Fruit fly (Drosophila melanogaster) whole organism, pupa: ENCODE data around the gene GlcAT-S.

ENCODE experiments used
- CG10348 ChIP-seq: fragments of 200-800 bp; sonication (Bioruptor generic); IDR thresholded peaks from 2 replicates; pipeline ENCODE4 v1.3.6; 2022; ENCODE audit warnings: missing biosample characterization, missing genetic modification characterization
- CG12605 ChIP-seq: fragments of 200-800 bp; sonication (Bioruptor generic); IDR thresholded peaks from 2 replicates; pipeline ENCODE4 v1.3.6; 2022; ENCODE audit warnings: missing biosample characterization, missing genetic modification characterization
- CG13204 ChIP-seq: fragments of 200-800 bp; sonication (Bioruptor generic); optimal IDR thresholded peaks from 2 replicates; lab custom pipeline; 2018; ENCODE audit warnings: missing biosample characterization, mild to moderate bottlenecking, missing genetic modification characterization, moderate library complexity
- CG14655 ChIP-seq: fragments of 200-800 bp; sonication (Bioruptor generic); optimal IDR thresholded peaks from 3 replicates; lab custom pipeline; 2017; ENCODE audit warnings: mild to moderate bottlenecking, missing biosample characterization, missing genetic modification reagents, missing genetic modification characterization
- CG15710 ChIP-seq: fragments of 200-800 bp; sonication (Bioruptor generic); optimal IDR thresholded peaks from 2 replicates; lab custom pipeline; 2018; ENCODE audit warnings: missing biosample characterization, mild to moderate bottlenecking, missing genetic modification characterization, moderate library complexity
- CG17806 ChIP-seq: fragments of 200-800 bp; sonication (Bioruptor generic); optimal IDR thresholded peaks from 2 replicates; lab custom pipeline; 2018; ENCODE audit warnings: missing biosample characterization, mild to moderate bottlenecking, missing genetic modification characterization, moderate library complexity
- CG32121 ChIP-seq: fragments of 200-800 bp; sonication (Bioruptor generic); IDR thresholded peaks from 2 replicates; pipeline ENCODE4 v1.3.6; 2022; ENCODE audit warnings: missing biosample characterization, missing genetic modification characterization
- CG34367 ChIP-seq: fragments of 200-800 bp; sonication (Bioruptor generic); optimal IDR thresholded peaks from 2 replicates; lab custom pipeline; 2018; ENCODE audit warnings: missing biosample characterization, mild to moderate bottlenecking, missing genetic modification characterization
- CG4496 ChIP-seq: fragments of 200-800 bp; sonication (Bioruptor generic); IDR thresholded peaks from 3 replicates; pipeline ENCODE4 v1.3.6; 2022; ENCODE audit warnings: missing biosample characterization, missing genetic modification characterization
- CG8159 ChIP-seq: fragments of 200-800 bp; sonication (Bioruptor generic); optimal IDR thresholded peaks from 3 replicates; lab custom pipeline; 2018; ENCODE audit warnings: missing biosample characterization, mild to moderate bottlenecking, missing genetic modification characterization, moderate library complexity
- CG8301 ChIP-seq: fragments of 200-800 bp; sonication (Bioruptor generic); optimal IDR thresholded peaks from 2 replicates; lab custom pipeline; 2018; ENCODE audit warnings: missing biosample characterization, mild to moderate bottlenecking, missing genetic modification characterization
- CG9948 ChIP-seq: fragments of 200-800 bp; sonication (Bioruptor generic); optimal IDR thresholded peaks from 2 replicates; lab custom pipeline; 2018; ENCODE audit warnings: missing biosample characterization, mild to moderate bottlenecking, missing genetic modification characterization, moderate library complexity
- D1 ChIP-seq: fragments of 200-800 bp; sonication (Bioruptor generic); optimal IDR thresholded peaks from 2 replicates; lab custom pipeline; 2018; ENCODE audit warnings: missing biosample characterization, mild to moderate bottlenecking, missing genetic modification characterization, moderate library complexity
- EcR ChIP-seq: fragments of 200-800 bp; sonication (Bioruptor generic); optimal IDR thresholded peaks from 3 replicates; lab custom pipeline; 2019; ENCODE audit warnings: missing biosample characterization, missing genetic modification characterization, mild to moderate bottlenecking, moderate library complexity, missing genetic modification reagents
- Ets98B ChIP-seq: fragments of 200-800 bp; sonication (Bioruptor generic); IDR thresholded peaks from 2 replicates; pipeline ENCODE4 v1.3.6; 2022; ENCODE audit warnings: missing biosample characterization, missing genetic modification characterization
- Pif1A ChIP-seq: fragments of 200-800 bp; sonication (Bioruptor generic); optimal IDR thresholded peaks from 3 replicates; lab custom pipeline; 2016; ENCODE audit warnings: missing biosample characterization, missing genetic modification characterization
- Pif1B ChIP-seq: fragments of 200-800 bp; sonication (Bioruptor generic); optimal IDR thresholded peaks from 3 replicates; lab custom pipeline; 2016; ENCODE audit warnings: missing biosample characterization, missing genetic modification characterization
- Snoo ChIP-seq: fragments of 200-800 bp; sonication (Bioruptor generic); optimal IDR thresholded peaks from 3 replicates; lab custom pipeline; 2017; ENCODE audit warnings: missing biosample characterization, mild to moderate bottlenecking, missing genetic modification characterization, inconsistent platforms
- fd96Ca ChIP-seq: fragments of 200-800 bp; sonication (Bioruptor generic); IDR thresholded peaks from 3 replicates; pipeline ENCODE4 v1.3.6; 2022; ENCODE audit warnings: missing biosample characterization, missing genetic modification characterization
- gl ChIP-seq: fragments of 200-800 bp; sonication (Bioruptor generic); optimal IDR thresholded peaks from 2 replicates; lab custom pipeline; 2018; ENCODE audit warnings: missing biosample characterization, mild to moderate bottlenecking, missing genetic modification characterization
- rn ChIP-seq: fragments of 200-800 bp; sonication (Bioruptor generic); IDR thresholded peaks from 2 replicates; pipeline ENCODE4 v1.3.6; 2022; ENCODE audit warnings: missing biosample characterization, missing genetic modification characterization

GlcAT-S gene

dm6 chr2L:9617908-9618307 lies 1.6 kb downstream of the GlcAT-S start:
- TF ChIP-seq EcR (GFP tag; lab: Kevin White, UChicago) (no peak), fd96Ca (GFP tag; lab: Robert Waterston, UW) (0 out of 3 replicates have a peak, but pooled peaks have one; percentile 45), CG8301 (tag; lab: Kevin White, UChicago) (peak; percentile 16), CG4496 (GFP tag; lab: Robert Waterston, UW) (peak; percentile 51; the same call in 1 of the 3 replicates), Pif1A (GFP tag; lab: Kevin White, UChicago) (peak; percentile 9), Ets98B (peak; percentile 56), D1 (tag; lab: Kevin White, UChicago) (no peak), CG32121 (GFP tag; lab: Robert Waterston, UW) (peak; percentile 33; the same call in 1 of the 2 replicates), CG14655 (GFP tag; lab: Kevin White, UChicago) (peak; percentile 30)

- TF ChIP-seq EcR (GFP tag; lab: Kevin White, UChicago) (no peak), D1 (tag; lab: Kevin White, UChicago) (no peak), CG8301 (tag; lab: Kevin White, UChicago) (no peak), Snoo (tag; lab: Kevin White, UChicago) (no peak), Pif1A (GFP tag; lab: Kevin White, UChicago) (no peak), CG12605 (GFP tag; lab: Robert Waterston, UW) (no peak), Ets98B (no peak), CG15710 (tag; lab: Kevin White, UChicago) (no peak), CG14655 (GFP tag; lab: Kevin White, UChicago) (no peak)
Observed at dm6 chr2L:9618871-9619270, 2.6 kb downstream of the GlcAT-S start.

dm6 chr2L:9619925-9620324 lies 3.7 kb downstream of the GlcAT-S start:
- TF ChIP-seq Snoo (tag; lab: Kevin White, UChicago): no peak
- no peak for TF ChIP-seq CG12605 (GFP tag; lab: Robert Waterston, UW)

DNA sequence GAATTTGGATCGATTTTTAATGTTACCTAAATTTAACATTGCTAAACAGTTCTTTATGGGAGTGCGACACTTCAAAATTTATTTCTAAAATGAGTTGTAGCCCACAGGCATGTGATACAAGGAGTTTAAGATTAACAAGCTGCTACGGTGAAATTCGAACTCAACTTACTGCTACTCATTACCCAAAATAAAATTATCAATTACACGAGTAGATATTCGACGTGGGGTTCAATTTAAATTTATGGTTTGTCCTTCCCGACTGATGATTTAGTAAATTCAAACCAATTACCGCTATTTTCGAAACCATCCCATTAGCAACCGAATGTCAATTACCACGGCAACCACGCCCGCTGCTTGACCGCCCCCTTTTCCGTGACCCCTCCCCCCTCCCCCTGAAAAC lies 8.9 kb downstream of the GlcAT-S start, which contains the start of gene CG31882:
Gene CG31882, minus strand, starts transcription at position 101 of the 400 bp plus-strand sequence.
- no peak for TF ChIP-seq Pif1A (GFP tag; lab: Kevin White, UChicago)

dm6 chr2L:9633098-9633497 lies 16.8 kb downstream of the GlcAT-S start:
- no peak for TF ChIP-seq CG4496 (GFP tag; lab: Robert Waterston, UW)
- TF ChIP-seq Pif1A (GFP tag; lab: Kevin White, UChicago): no peak
- peak; percentile 33; the same call in 1 of the 2 replicates for TF ChIP-seq Ets98B

dm6 chr2L:9633811-9634436 lies 17.7 kb downstream of the GlcAT-S start, which contains the start of gene Apoltp:
Gene Apoltp, plus strand, starts transcription at chr2L:9634179.
- TF ChIP-seq CG14655 (GFP tag; lab: Kevin White, UChicago) (peak; percentile 78), CG8301 (tag; lab: Kevin White, UChicago) (peak; percentile 69), D1 (tag; lab: Kevin White, UChicago) (peak; percentile 59), Snoo (tag; lab: Kevin White, UChicago) (peak; percentile 77), CG32121 (GFP tag; lab: Robert Waterston, UW) (peak; percentile 83), Ets98B (peak; percentile 77), fd96Ca (GFP tag; lab: Robert Waterston, UW) (peak; percentile 73), gl (tag; lab: Kevin White, UChicago) (no peak), CG13204 (GFP tag; lab: Kevin White, UChicago) (peak; percentile 27), CG8159 (tag; lab: Kevin White, UChicago) (peak; percentile 85), Pif1A (GFP tag; lab: Kevin White, UChicago) (peak; percentile 77), rn (GFP tag; lab: Robert Waterston, UW) (peak; percentile 49; the same call in 1 of the 2 replicates), EcR (GFP tag; lab: Kevin White, UChicago) (peak; percentile 50), CG17806 (peak; percentile 81), CG15710 (tag; lab: Kevin White, UChicago) (peak; percentile 58), CG4496 (GFP tag; lab: Robert Waterston, UW) (peak; percentile 73), CG10348 (GFP tag; lab: Robert Waterston, UW) (0 out of 2 replicates have a peak, but pooled peaks have one; percentile 11), Pif1B (GFP tag; lab: Kevin White, UChicago) (peak; percentile 73), CG9948 (peak; percentile 60), CG12605 (GFP tag; lab: Robert Waterston, UW) (peak; percentile 82), CG34367 (peak; percentile 27)

DNA sequence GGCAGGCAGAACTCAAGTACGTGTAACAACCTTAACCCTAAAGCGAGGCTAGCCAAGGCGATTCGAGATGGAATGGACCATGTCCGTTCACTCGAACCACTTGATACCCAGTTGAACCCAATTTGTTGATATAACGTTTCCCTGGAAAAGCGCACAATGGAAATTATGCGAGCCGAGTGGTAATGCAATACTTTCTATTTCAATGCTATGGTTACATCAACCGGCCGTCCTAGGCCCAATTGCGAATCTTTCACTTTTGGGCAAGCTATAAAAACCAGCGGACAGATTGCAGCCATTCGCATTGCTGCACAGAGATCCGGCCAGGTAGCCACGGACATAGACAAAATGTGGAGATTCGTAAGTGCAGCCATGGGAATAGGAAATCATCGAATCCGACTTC lies 40.0 kb downstream of the GlcAT-S start, which contains the start of gene CG33299:
Gene CG33299, plus strand, starts transcription at position 301 of the 400 bp plus-strand sequence.
- TF ChIP-seq CG4496 (GFP tag; lab: Robert Waterston, UW): no peak
- no peak for TF ChIP-seq CG8159 (tag; lab: Kevin White, UChicago)
- TF ChIP-seq CG32121 (GFP tag; lab: Robert Waterston, UW): no peak
- no peak for TF ChIP-seq rn (GFP tag; lab: Robert Waterston, UW)
- no peak for TF ChIP-seq fd96Ca (GFP tag; lab: Robert Waterston, UW)
- TF ChIP-seq EcR (GFP tag; lab: Kevin White, UChicago): no peak
- no peak for TF ChIP-seq Ets98B
- no peak for TF ChIP-seq CG9948
- no peak for TF ChIP-seq gl (tag; lab: Kevin White, UChicago)
- TF ChIP-seq CG10348 (GFP tag; lab: Robert Waterston, UW): no peak
- no peak for TF ChIP-seq Pif1B (GFP tag; lab: Kevin White, UChicago)
- TF ChIP-seq CG17806: no peak
- TF ChIP-seq Pif1A (GFP tag; lab: Kevin White, UChicago): no peak
- TF ChIP-seq CG14655 (GFP tag; lab: Kevin White, UChicago): no peak
- no peak for TF ChIP-seq Snoo (tag; lab: Kevin White, UChicago)
- no peak for TF ChIP-seq CG15710 (tag; lab: Kevin White, UChicago)
